Fruit fly (Drosophila melanogaster) Kc167 (cell line): ENCODE results near the gene CG33181.

Experiments used
- Myc ChIP-seq: fragments of >200 bp; optimal IDR thresholded peaks from 2 replicates; lab custom pipeline; 2017; ENCODE audit warnings: missing external identifiers
- Sin3A ChIP-seq: fragments of >200 bp; optimal IDR thresholded peaks from 2 replicates; lab custom pipeline; 2018; ENCODE audit warnings: missing external identifiers
- h ChIP-seq: fragments of >200 bp; optimal IDR thresholded peaks from 3 replicates; lab custom pipeline; 2018; ENCODE audit warnings: missing external identifiers
- insv ChIP-seq: fragments of >200 bp; optimal IDR thresholded peaks from 3 replicates; lab custom pipeline; 2018; ENCODE audit warnings: missing external identifiers
- psq ChIP-seq: fragments of >200 bp; optimal IDR thresholded peaks from 2 replicates; lab custom pipeline; 2017; ENCODE audit warnings: missing external identifiers
- ttk ChIP-seq: sonication (Bioruptor generic); optimal IDR thresholded peaks from 2 replicates; lab custom pipeline; 2017; ENCODE audit warnings: missing external identifiers

Gene CG33181

dm6 chrX:8460232-8460631, 28.9 kb upstream of the CG33181 start:
- TF ChIP-seq Myc (lab: Kevin White, UChicago), result no peak
- TF ChIP-seq ttk (lab: Kevin White, UChicago), result no peak
- no peak for TF ChIP-seq insv (lab: Kevin White, UChicago)
- TF ChIP-seq psq, result no peak
- no peak for TF ChIP-seq h
- no peak for TF ChIP-seq Sin3A (lab: Kevin White, UChicago)

DNA sequence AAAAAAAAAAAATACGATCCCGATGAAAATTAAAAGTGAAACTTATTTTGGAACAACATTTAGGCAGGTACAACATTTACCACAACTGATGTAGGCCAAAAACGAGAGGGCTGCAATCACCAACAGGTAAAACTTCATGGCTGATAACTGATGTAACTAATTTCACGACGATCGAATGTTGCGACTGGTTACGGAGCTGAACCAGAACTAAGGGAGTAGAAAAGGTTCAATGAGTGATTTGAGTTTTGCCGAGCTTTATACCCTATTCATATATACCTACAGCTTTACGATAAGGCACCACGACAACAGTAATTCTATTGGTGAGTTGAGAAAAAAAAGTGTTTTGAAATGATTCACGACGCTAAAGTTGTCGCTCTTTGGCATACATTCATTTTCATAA, 28.5 kb upstream of the CG33181 start, which contains the start of gene CG15347:
CG15347 (minus strand) TSS at position 213 of the 400 bp plus-strand sequence.
- TF ChIP-seq ttk (lab: Kevin White, UChicago) (no peak), Sin3A (lab: Kevin White, UChicago) (no peak), Myc (lab: Kevin White, UChicago) (no peak), h (no peak)

- no peak for TF ChIP-seq Myc (lab: Kevin White, UChicago)
- no peak for TF ChIP-seq psq
- TF ChIP-seq h, result no peak
- no peak for TF ChIP-seq insv (lab: Kevin White, UChicago)
- TF ChIP-seq ttk (lab: Kevin White, UChicago), result no peak
- TF ChIP-seq Sin3A (lab: Kevin White, UChicago), result no peak
Measured at dm6 chrX:8461147-8461546, 28.0 kb upstream of the CG33181 start, which contains the start of gene Es2. TSS of gene Es2 (plus strand) at chrX:8461479.

dm6 chrX:8464378-8465036, 24.6 kb upstream of the CG33181 start, which contains the start of gene Sptr:
TSS of gene Sptr (minus strand) at chrX:8464438.
- TF ChIP-seq insv (lab: Kevin White, UChicago), result no peak

DNA sequence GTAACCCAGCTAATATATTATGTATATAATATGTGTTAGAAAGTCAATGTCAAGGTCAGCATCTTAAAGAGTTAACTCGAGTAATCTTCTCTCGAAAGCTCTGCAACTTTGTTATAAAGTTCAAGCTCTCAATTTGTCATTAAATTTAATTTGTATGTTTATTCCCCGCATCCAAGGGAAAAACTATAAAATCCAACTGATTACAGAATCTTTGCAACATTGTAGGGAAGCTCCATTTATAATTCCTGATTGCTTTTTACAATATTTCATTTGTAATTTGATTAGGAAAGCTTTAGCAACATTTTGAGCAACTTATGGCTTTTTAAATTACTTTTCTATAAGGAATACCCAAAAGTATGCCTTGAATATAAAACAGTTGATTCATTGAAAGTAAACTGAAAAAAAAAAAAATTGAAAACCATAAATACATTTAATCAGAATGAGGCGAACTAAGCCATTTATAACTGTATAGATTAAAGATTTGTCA, 22.4 kb upstream of the CG33181 start:
- TF ChIP-seq Sin3A (lab: Kevin White, UChicago) (no peak), ttk (lab: Kevin White, UChicago) (no peak), Myc (lab: Kevin White, UChicago) (no peak), psq (no peak), insv (lab: Kevin White, UChicago) (no peak), h (no peak)

dm6 chrX:8468962-8469459, 20.1 kb upstream of the CG33181 start, which contains the start of gene CG12116:
TSS of gene CG12116 (minus strand) at chrX:8469012.
- TF ChIP-seq ttk (lab: Kevin White, UChicago) (no peak), psq (no peak), insv (lab: Kevin White, UChicago) (no peak)

DNA sequence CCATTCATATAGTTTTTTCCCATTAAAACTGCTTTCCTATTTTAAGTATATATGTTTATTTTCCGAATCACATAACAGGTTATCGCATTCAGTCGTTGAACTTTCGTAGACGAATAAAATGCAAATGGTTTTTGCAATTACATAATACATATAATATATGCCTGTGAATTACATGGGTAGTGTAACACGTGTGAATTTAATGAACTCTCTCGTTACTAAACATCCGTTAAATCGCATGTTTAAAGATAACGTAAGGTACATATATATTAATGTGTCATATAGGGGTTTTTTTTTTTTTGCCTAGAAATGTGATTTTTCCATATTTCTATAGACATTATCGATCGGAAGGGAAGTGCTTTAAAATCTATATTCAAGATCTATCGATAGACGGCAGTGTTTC, 19.5 kb upstream of the CG33181 start:
- no peak for TF ChIP-seq Sin3A (lab: Kevin White, UChicago)
- TF ChIP-seq Myc (lab: Kevin White, UChicago), result no peak
- TF ChIP-seq insv (lab: Kevin White, UChicago), result no peak
- no peak for TF ChIP-seq psq
- no peak for TF ChIP-seq h
- TF ChIP-seq ttk (lab: Kevin White, UChicago), result no peak

- no peak for TF ChIP-seq insv (lab: Kevin White, UChicago)
- no peak for TF ChIP-seq psq
- no peak for TF ChIP-seq h
- TF ChIP-seq ttk (lab: Kevin White, UChicago), result no peak
- TF ChIP-seq Sin3A (lab: Kevin White, UChicago), result no peak
Measured at dm6 chrX:8470588-8470987, 18.6 kb upstream of the CG33181 start, which contains the start of gene Cp7Fa. TSS of gene Cp7Fa (plus strand) at chrX:8470888.

- TF ChIP-seq h (no peak), ttk (lab: Kevin White, UChicago) (no peak), insv (lab: Kevin White, UChicago) (no peak), psq (no peak), Myc (lab: Kevin White, UChicago) (no peak), Sin3A (lab: Kevin White, UChicago) (no peak)
Measured at dm6 chrX:8473339-8473887, 15.7 kb upstream of the CG33181 start, which contains the start of gene Cp7Fb. TSS of gene Cp7Fb (plus strand) at chrX:8473837.

DNA sequence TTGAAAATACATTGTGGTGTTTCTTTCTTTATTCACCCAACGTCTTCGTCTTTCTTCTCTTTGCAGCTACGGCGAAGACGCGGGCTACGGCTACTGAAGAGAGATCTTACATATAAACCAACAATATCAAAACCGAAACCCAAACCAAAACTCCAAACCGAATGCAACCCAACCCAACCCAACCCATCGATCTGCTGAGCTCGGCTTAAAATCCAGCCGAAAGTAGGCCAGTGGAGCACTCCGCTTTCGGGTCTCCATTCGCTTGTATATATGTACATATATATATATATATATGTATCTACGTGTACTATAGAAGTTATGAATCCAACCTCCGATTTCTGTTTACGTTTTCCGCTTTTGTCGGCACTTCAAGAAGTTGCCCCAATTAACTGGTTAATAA, 13.5 kb upstream of the CG33181 start:
- TF ChIP-seq psq (no peak), Sin3A (lab: Kevin White, UChicago) (no peak), ttk (lab: Kevin White, UChicago) (no peak), h (no peak), insv (lab: Kevin White, UChicago) (no peak), Myc (lab: Kevin White, UChicago) (no peak)

dm6 chrX:8476817-8477216, 12.3 kb upstream of the CG33181 start, which contains the start of gene Cp7Fc:
TSS of gene Cp7Fc (plus strand) at chrX:8477117.
- TF ChIP-seq Myc (lab: Kevin White, UChicago), result no peak
- TF ChIP-seq psq, result no peak
- TF ChIP-seq ttk (lab: Kevin White, UChicago), result no peak
- TF ChIP-seq h, result no peak
- TF ChIP-seq insv (lab: Kevin White, UChicago), result no peak
- no peak for TF ChIP-seq Sin3A (lab: Kevin White, UChicago)

DNA sequence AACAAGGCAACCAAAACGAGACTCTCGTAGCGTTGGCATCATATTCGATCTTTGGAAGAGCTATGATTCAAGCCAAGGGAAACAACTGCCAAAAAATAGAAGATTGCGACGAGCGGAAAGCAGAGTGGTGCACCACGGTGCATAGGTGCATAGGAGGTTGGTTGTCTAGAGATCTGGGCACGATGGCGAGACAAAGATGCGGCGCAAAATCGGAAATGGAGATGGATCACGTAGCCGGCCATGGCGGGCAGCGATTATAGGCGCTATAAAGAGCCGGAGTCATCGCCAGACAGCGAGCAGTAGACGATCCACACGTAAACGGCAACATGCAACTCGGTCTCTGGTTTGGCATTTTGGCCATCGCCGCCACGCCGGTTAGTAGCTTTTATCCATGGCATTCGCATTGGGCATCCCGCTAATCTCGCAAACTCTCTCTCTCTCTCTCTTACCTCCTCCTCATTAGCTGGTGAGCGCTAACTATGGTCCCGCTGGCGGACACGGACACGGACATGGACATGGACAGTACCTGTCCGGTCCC, 10.0 kb upstream of the CG33181 start, which contains the start of gene Cp36:
Cp36 (plus strand) TSS at position 289 of the 538 bp plus-strand sequence.
- TF ChIP-seq Sin3A (lab: Kevin White, UChicago) (no peak), h (no peak), psq (no peak), insv (lab: Kevin White, UChicago) (no peak), Myc (lab: Kevin White, UChicago) (no peak), ttk (lab: Kevin White, UChicago) (no peak)
